Worm (Caenorhabditis elegans): Measurements from ENCODE around the gene cnc-1.

DNA sequence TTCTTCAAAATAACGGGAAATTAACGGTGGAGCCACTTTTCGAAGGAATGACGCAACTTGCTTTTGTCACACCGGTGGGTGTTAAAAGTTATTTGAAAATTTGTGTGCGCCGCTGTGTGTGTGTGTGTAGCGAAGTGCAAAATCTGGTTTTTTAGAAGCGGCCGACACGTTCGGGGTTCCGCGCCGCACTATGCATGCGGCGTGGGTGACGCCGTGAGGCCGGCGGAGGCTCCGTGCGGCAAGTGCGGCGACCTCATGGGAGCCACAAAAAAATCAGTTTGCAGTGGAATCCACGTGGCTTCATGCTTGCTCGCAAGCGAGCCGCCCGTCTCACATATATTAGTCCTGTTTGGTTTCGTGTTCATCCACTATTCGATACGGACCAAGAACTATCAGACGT is 11.2 kb upstream of the cnc-1 start:
- TF ChIP-seq pha-4 (GFP tag; IDR thresholded peaks at IDR 0.05) (no peak), pha-4 (tag; optimal IDR thresholded peaks at IDR 0.05) (no peak), lin-15B (tag; optimal IDR thresholded peaks at IDR 0.05) (no peak), snpc-1.2 (GFP tag; IDR thresholded peaks at IDR 0.05) (no peak), unc-130 (GFP tag; optimal IDR thresholded peaks at IDR 0.05) (no peak), F10B5.3 (tag; optimal IDR thresholded peaks at IDR 0.05) (no peak), fos-1 (tag; optimal IDR thresholded peaks at IDR 0.05) (no peak)
